Fruit fly (Drosophila melanogaster): ENCODE data around the gene Gr93d.

dm6 chr3R:21836201-21836504 is 10.3 kb downstream of the Gr93d start:
- TF ChIP-seq CG8478 (optimal IDR thresholded peaks at IDR 0.05) (no peak), CTCF (optimal IDR thresholded peaks at IDR 0.05) (no peak)
